Fruit fly (Drosophila melanogaster) whole organism, embryonic: ENCODE measurements around the gene CCAP-R.

ENCODE experiments used
- Ada2b ChIP-seq: fragments of 200-800 bp; sonication (Bioruptor generic); IDR thresholded peaks from 2 replicates; pipeline ENCODE4 v1.3.6; 2022; ENCODE audit warnings: missing biosample characterization, missing genetic modification characterization
- Antp ChIP-seq: fragments of 200-800 bp; sonication (Bioruptor generic); optimal IDR thresholded peaks from 3 replicates; lab custom pipeline; 2016; ENCODE audit warnings: missing biosample characterization, missing genetic modification characterization
- CG10321 ChIP-seq: fragments of 200-800 bp; sonication (Bioruptor generic); IDR thresholded peaks from 2 replicates; pipeline ENCODE4 v1.3.6; 2022; ENCODE audit warnings: missing biosample characterization, missing genetic modification characterization
- CG11723 ChIP-seq: fragments of 200-800 bp; sonication (Bioruptor generic); optimal IDR thresholded peaks from 2 replicates; lab custom pipeline; 2017; ENCODE audit warnings: missing biosample characterization, mild to moderate bottlenecking, missing genetic modification characterization
- CG14710 ChIP-seq: fragments of 200-800 bp; sonication (Bioruptor generic); optimal IDR thresholded peaks from 3 replicates; lab custom pipeline; 2019; ENCODE audit warnings: missing biosample characterization, mild to moderate bottlenecking, missing genetic modification characterization, moderate library complexity
- CG2129 ChIP-seq: fragments of 200-800 bp; sonication (Bioruptor generic); IDR thresholded peaks from 2 replicates; pipeline ENCODE4 v1.3.6; 2022; ENCODE audit warnings: missing biosample characterization, missing genetic modification characterization; ENCODE audit not compliant: partially characterized antibody
- CG4854 ChIP-seq: fragments of 200-800 bp; sonication (Bioruptor generic); optimal IDR thresholded peaks from 2 replicates; lab custom pipeline; 2016; ENCODE audit warnings: missing biosample characterization, missing genetic modification characterization, inconsistent platforms
- CG5180 ChIP-seq: fragments of 200-800 bp; sonication (Bioruptor generic); optimal IDR thresholded peaks from 3 replicates; lab custom pipeline; 2017; ENCODE audit warnings: missing biosample characterization, missing genetic modification characterization, mild to moderate bottlenecking, moderate library complexity, missing genetic modification reagents
- CG6175 ChIP-seq: fragments of 200-800 bp; sonication (Bioruptor generic); IDR thresholded peaks from 3 replicates; pipeline ENCODE4 v1.3.6; 2022; ENCODE audit warnings: missing biosample characterization, missing genetic modification characterization
- CG6272 ChIP-seq: fragments of 200-800 bp; sonication (Bioruptor generic); IDR thresholded peaks from 2 replicates; pipeline ENCODE4 v1.3.6; 2022; ENCODE audit warnings: missing biosample characterization, missing genetic modification characterization
- CG6791 ChIP-seq: fragments of 200-800 bp; sonication (Bioruptor generic); IDR thresholded peaks from 3 replicates; pipeline ENCODE4 v1.3.6; 2022; ENCODE audit warnings: missing biosample characterization, missing genetic modification characterization; ENCODE audit not compliant: partially characterized antibody
- CG7271 ChIP-seq: fragments of 200-800 bp; sonication (Bioruptor generic); optimal IDR thresholded peaks from 2 replicates; lab custom pipeline; 2018; ENCODE audit warnings: missing biosample characterization, mild to moderate bottlenecking, missing genetic modification characterization, moderate library complexity
- CG8290 ChIP-seq, 3 experiments: fragments of 200-800 bp; sonication (Bioruptor generic); optimal IDR thresholded peaks; 2 replicates each; lab custom pipeline; 2016 to 2019; ENCODE audit warnings: missing biosample characterization in 3 of 3, missing genetic modification characterization in 3 of 3, mild to moderate bottlenecking in 2 of 3, moderate library complexity in 1 of 3
- CG8388 ChIP-seq: fragments of 200-800 bp; sonication (Bioruptor generic); optimal IDR thresholded peaks from 2 replicates; lab custom pipeline; 2019; ENCODE audit warnings: missing biosample characterization, mild to moderate bottlenecking, missing genetic modification characterization, moderate library complexity
- CG9797 ChIP-seq: fragments of 200-800 bp; sonication (Bioruptor generic); optimal IDR thresholded peaks from 3 replicates; lab custom pipeline; 2018; ENCODE audit warnings: missing biosample characterization, mild to moderate bottlenecking, missing genetic modification characterization
- CTCF ChIP-seq: fragments of 200-800 bp; sonication (Bioruptor generic); optimal IDR thresholded peaks from 2 replicates; lab custom pipeline; 2017; ENCODE audit warnings: missing biosample characterization, mild to moderate bottlenecking, missing genetic modification characterization, moderate library complexity
- E2f2 ChIP-seq: fragments of 200-800 bp; sonication (Bioruptor generic); IDR thresholded peaks from 2 replicates; pipeline ENCODE4 v1.3.6; 2022; ENCODE audit warnings: missing biosample characterization, missing genetic modification characterization
- Gsc ChIP-seq: fragments of 200-800 bp; sonication (Bioruptor generic); IDR thresholded peaks from 2 replicates; pipeline ENCODE4 v1.3.6; 2022; ENCODE audit warnings: missing biosample characterization, missing genetic modification characterization
- HLH4C ChIP-seq: fragments of 200-800 bp; sonication (Bioruptor generic); IDR thresholded peaks from 3 replicates; pipeline ENCODE4 v1.3.6; 2022; ENCODE audit warnings: missing biosample characterization, missing genetic modification characterization; ENCODE audit not compliant: partially characterized antibody
- HLHmδ ChIP-seq: fragments of 200-800 bp; sonication (Bioruptor generic); optimal IDR thresholded peaks from 2 replicates; lab custom pipeline; 2018; ENCODE audit warnings: missing biosample characterization, mild to moderate bottlenecking, missing genetic modification characterization, moderate library complexity
- Hr39 ChIP-seq: fragments of >200 bp; optimal IDR thresholded peaks from 2 replicates; lab custom pipeline; 2017
- Hr51 ChIP-seq, 2 experiments: fragments of 200-800 bp; sonication (Bioruptor generic); optimal IDR thresholded peaks; 2 replicates in 1 of 2; 3 replicates in 1 of 2; lab custom pipeline; 2016 to 2018; ENCODE audit warnings: missing biosample characterization in 2 of 2, missing genetic modification characterization in 2 of 2, mild to moderate bottlenecking in 1 of 2, moderate library complexity in 1 of 2
- MESR4 ChIP-seq: fragments of 200-800 bp; sonication (Bioruptor generic); optimal IDR thresholded peaks from 2 replicates; lab custom pipeline; 2018; ENCODE audit warnings: missing biosample characterization, mild to moderate bottlenecking, missing genetic modification characterization, moderate library complexity
- Neu2 ChIP-seq: fragments of 200-800 bp; sonication (Bioruptor generic); optimal IDR thresholded peaks from 3 replicates; lab custom pipeline; 2016; ENCODE audit warnings: missing biosample characterization, missing genetic modification characterization, borderline replicate concordance
- Opbp ChIP-seq: fragments of 200-800 bp; sonication (Bioruptor generic); IDR thresholded peaks from 3 replicates; pipeline ENCODE4 v1.3.6; 2022; ENCODE audit warnings: missing biosample characterization, missing genetic modification characterization; ENCODE audit not compliant: partially characterized antibody
- Six4 ChIP-seq: fragments of 200-800 bp; sonication (Bioruptor generic); optimal IDR thresholded peaks from 2 replicates; lab custom pipeline; 2016; ENCODE audit warnings: missing biosample characterization, missing genetic modification characterization
- Trl ChIP-seq, 3 experiments: fragments of >200 bp in 2 of 3; fragments of 200-800 bp in 1 of 3; sonication (Bioruptor generic) in 1 of 3; optimal IDR thresholded peaks; 2 replicates in 1 of 3; 3 replicates in 2 of 3; lab custom pipeline; 2016 to 2017; ENCODE audit warnings: missing biosample characterization in 1 of 3, missing genetic modification characterization in 1 of 3
- Usf ChIP-seq: fragments of 200-800 bp; sonication (Bioruptor generic); optimal IDR thresholded peaks from 2 replicates; lab custom pipeline; 2017; ENCODE audit warnings: missing genotype, missing biosample characterization, missing genetic modification characterization
- ato ChIP-seq: fragments of 200-800 bp; sonication (Bioruptor generic); IDR thresholded peaks from 2 replicates; pipeline ENCODE4 v1.3.6; 2022; ENCODE audit warnings: missing biosample characterization, missing genetic modification characterization; ENCODE audit not compliant: partially characterized antibody
- bbx ChIP-seq: fragments of 200-800 bp; sonication (Bioruptor generic); IDR thresholded peaks from 2 replicates; pipeline ENCODE4 v1.3.6; 2022; ENCODE audit warnings: missing biosample characterization, missing genetic modification characterization; ENCODE audit not compliant: partially characterized antibody
- chif ChIP-seq, 2 experiments: fragments of 200-800 bp; sonication (Bioruptor generic); optimal IDR thresholded peaks; 3 replicates each; lab custom pipeline; 2016; ENCODE audit warnings: missing biosample characterization in 2 of 2, missing genetic modification characterization in 2 of 2
- fd64A ChIP-seq: fragments of 200-800 bp; sonication (Bioruptor generic); optimal IDR thresholded peaks from 3 replicates; lab custom pipeline; 2018; ENCODE audit warnings: missing biosample characterization, mild to moderate bottlenecking, missing genetic modification characterization
- gro ChIP-seq: fragments of 200-800 bp; sonication (Bioruptor generic); optimal IDR thresholded peaks from 2 replicates; lab custom pipeline; 2016; ENCODE audit warnings: missing biosample characterization, missing genetic modification characterization
- hbn ChIP-seq: fragments of 200-800 bp; sonication (Bioruptor generic); IDR thresholded peaks from 2 replicates; pipeline ENCODE4 v1.3.6; 2022; ENCODE audit warnings: missing biosample characterization, missing genetic modification characterization; ENCODE audit not compliant: partially characterized antibody
- hkb ChIP-seq, 2 experiments: fragments of 200-800 bp in 1 of 2; fragments of >200 bp in 1 of 2; sonication (Bioruptor generic) in 1 of 2; IDR thresholded peaks in 1 of 2; optimal IDR thresholded peaks in 1 of 2; 2 replicates each; pipeline versions ENCODE4 v1.3.6 to Lab custom; 2017 to 2022; ENCODE audit warnings: missing biosample characterization in 1 of 2, missing genetic modification characterization in 1 of 2
- klu ChIP-seq: fragments of 200-800 bp; sonication (Bioruptor generic); IDR thresholded peaks from 2 replicates; pipeline ENCODE4 v1.3.6; 2022; ENCODE audit warnings: missing biosample characterization, missing genetic modification characterization
- lov ChIP-seq, 2 experiments: fragments of 200-800 bp in 1 of 2; fragments of >200 bp in 1 of 2; sonication (Bioruptor generic) in 1 of 2; IDR thresholded peaks in 1 of 2; optimal IDR thresholded peaks in 1 of 2; 2 replicates in 1 of 2; 3 replicates in 1 of 2; pipeline versions ENCODE4 v1.3.6 to Lab custom; 2017 to 2022; ENCODE audit warnings: missing biosample characterization in 1 of 2, missing genetic modification characterization in 1 of 2
- maf-S ChIP-seq: fragments of 200-800 bp; sonication (Bioruptor generic); optimal IDR thresholded peaks from 2 replicates; lab custom pipeline; 2016; ENCODE audit warnings: missing biosample characterization, missing genetic modification characterization
- otp ChIP-seq: fragments of 200-800 bp; sonication (Bioruptor generic); IDR thresholded peaks from 3 replicates; pipeline ENCODE4, ENCODE4 v1.3.6; 2022; ENCODE audit warnings: missing biosample characterization, missing genetic modification characterization
- pfk ChIP-seq: fragments of 200-800 bp; sonication (Bioruptor generic); optimal IDR thresholded peaks from 2 replicates; lab custom pipeline; 2018; ENCODE audit warnings: missing biosample characterization, mild to moderate bottlenecking, missing genetic modification characterization, moderate library complexity
- pros ChIP-seq: fragments of 200-800 bp; sonication (Bioruptor generic); optimal IDR thresholded peaks from 3 replicates; lab custom pipeline; 2019; ENCODE audit warnings: missing biosample characterization, mild to moderate bottlenecking, missing genetic modification characterization, moderate library complexity
- ranshi ChIP-seq: fragments of 200-800 bp; sonication (Bioruptor generic); IDR thresholded peaks from 2 replicates; pipeline ENCODE4 v1.3.6; 2022; ENCODE audit warnings: missing biosample characterization, missing genetic modification characterization
- tgo ChIP-seq: fragments of 200-800 bp; sonication (Bioruptor generic); IDR thresholded peaks from 3 replicates; pipeline ENCODE4 v1.3.6; 2022; ENCODE audit warnings: missing biosample characterization, missing genetic modification characterization
- trem ChIP-seq: fragments of 200-800 bp; optimal IDR thresholded peaks from 3 replicates; lab custom pipeline; 2019; ENCODE audit warnings: missing biosample characterization, mild to moderate bottlenecking, missing genetic modification characterization, moderate library complexity
- vfl ChIP-seq: fragments of 200-800 bp; sonication (Bioruptor generic); optimal IDR thresholded peaks from 2 replicates; lab custom pipeline; 2016; ENCODE audit warnings: missing biosample characterization, missing genetic modification characterization
- wek ChIP-seq: fragments of 200-800 bp; sonication (Bioruptor generic); optimal IDR thresholded peaks from 3 replicates; lab custom pipeline; 2018; ENCODE audit warnings: missing biosample characterization, mild to moderate bottlenecking, missing genetic modification characterization, moderate library complexity
- zf30C ChIP-seq: fragments of 200-800 bp; sonication (Bioruptor generic); optimal IDR thresholded peaks from 3 replicates; lab custom pipeline; 2018; ENCODE audit warnings: missing biosample characterization, mild to moderate bottlenecking, missing genetic modification characterization

Gene CCAP-R

dm6 chr3R:25888307-25889075 lies 67.6 kb downstream of the CCAP-R start, which contains the start of gene Lnk (continued):
- TF ChIP-seq gro (GFP tag; lab: Kevin White, UChicago), result no peak
- no peak for TF ChIP-seq CG8290 (GFP tag; optimal IDR thresholded peaks at IDR 0.05; lab: Kevin White, UChicago)
- TF ChIP-seq CG8290 (tag; optimal IDR thresholded peaks at IDR 0.05; lab: Kevin White, UChicago), result peak in 1 of 2 experiments; percentile 60
- no peak for TF ChIP-seq Gsc (GFP tag; lab: Robert Waterston, UW)
- peak; percentile 4 for TF ChIP-seq wek (GFP tag; lab: Kevin White, UChicago)
- TF ChIP-seq hkb (optimal IDR thresholded peaks at IDR 0.05; lab: Kevin White, UChicago), result peak; percentile 52
- TF ChIP-seq hkb (GFP tag; IDR thresholded peaks at IDR 0.05; lab: Robert Waterston, UW), result no peak
- no peak for TF ChIP-seq Six4 (GFP tag; lab: Kevin White, UChicago)
- TF ChIP-seq maf-S (GFP tag; lab: Kevin White, UChicago), result peak; percentile 15
- TF ChIP-seq pros, result peak; percentile 46
- TF ChIP-seq HLH4C (GFP tag; lab: Robert Waterston, UW), result peak; percentile 75
- TF ChIP-seq pfk (GFP tag; lab: Kevin White, UChicago), result no peak
- no peak for TF ChIP-seq Antp (GFP tag; lab: Kevin White, UChicago)
- TF ChIP-seq CG6791 (GFP tag; lab: Robert Waterston, UW), result peak; percentile 92
- TF ChIP-seq Hr51 (GFP tag; optimal IDR thresholded peaks at IDR 0.05; lab: Kevin White, UChicago), result no peak
- no peak for TF ChIP-seq Trl (optimal IDR thresholded peaks at IDR 0.05; lab: Kevin White, UChicago)
- no peak for TF ChIP-seq Trl (GFP tag; optimal IDR thresholded peaks at IDR 0.05; lab: Kevin White, UChicago)
- peak; percentile 95 for TF ChIP-seq MESR4 (GFP tag; lab: Kevin White, UChicago)
- TF ChIP-seq vfl, result no peak
- peak; percentile 34; the same call in 1 of the 2 replicates for TF ChIP-seq klu (GFP tag; lab: Robert Waterston, UW)
- peak; percentile 79 for TF ChIP-seq CG9797 (GFP tag; lab: Kevin White, UChicago)
- TF ChIP-seq Neu2 (GFP tag; lab: Kevin White, UChicago), result no peak
- TF ChIP-seq CG4854, result no peak
- no peak for TF ChIP-seq zf30C (GFP tag; lab: Kevin White, UChicago)
- TF ChIP-seq ato (GFP tag; lab: Robert Waterston, UW), result peak; percentile 88
- TF ChIP-seq lov (optimal IDR thresholded peaks at IDR 0.05; lab: Kevin White, UChicago), result no peak
- TF ChIP-seq lov (GFP tag; IDR thresholded peaks at IDR 0.05; lab: Robert Waterston, UW), result no peak
- TF ChIP-seq CG11723, result no peak
- TF ChIP-seq CG5180 (GFP tag; lab: Kevin White, UChicago), result no peak
- no peak for TF ChIP-seq CG6272 (GFP tag; lab: Robert Waterston, UW)
- TF ChIP-seq Usf (GFP tag; lab: Kevin White, UChicago), result no peak
- TF ChIP-seq CG14710 (tag; lab: Kevin White, UChicago), result peak; percentile 54
- peak; percentile 98 for TF ChIP-seq E2f2 (GFP tag; lab: Robert Waterston, UW)
- TF ChIP-seq CG6175, result no peak
- peak; percentile 92 for TF ChIP-seq hbn (GFP tag; lab: Robert Waterston, UW)
- TF ChIP-seq bbx (GFP tag; lab: Robert Waterston, UW), result peak; percentile 95
- TF ChIP-seq otp (GFP tag; lab: Robert Waterston, UW), result no peak
- TF ChIP-seq CG7271 (tag; lab: Kevin White, UChicago), result peak; percentile 9
- TF ChIP-seq CG2129 (GFP tag; lab: Robert Waterston, UW), result peak; percentile 76
- TF ChIP-seq Hr39, result no peak
- TF ChIP-seq CG8388 (GFP tag; lab: Kevin White, UChicago), result no peak
- TF ChIP-seq ranshi (GFP tag; lab: Robert Waterston, UW), result no peak
- no peak for TF ChIP-seq tgo (GFP tag; lab: Robert Waterston, UW)
- TF ChIP-seq chif (GFP tag; optimal IDR thresholded peaks at IDR 0.05; lab: Kevin White, UChicago), result no peak
- no peak for TF ChIP-seq HLHmδ (GFP tag; lab: Kevin White, UChicago)
- peak; percentile 95 for TF ChIP-seq Opbp (GFP tag; lab: Robert Waterston, UW)
- TF ChIP-seq Ada2b (GFP tag; lab: Robert Waterston, UW), result no peak
- TF ChIP-seq CG10321 (GFP tag; lab: Robert Waterston, UW), result no peak
- TF ChIP-seq fd64A (GFP tag; lab: Kevin White, UChicago), result no peak
- TF ChIP-seq trem (tag; lab: Kevin White, UChicago), result peak; percentile 75
- peak; percentile 88 for TF ChIP-seq CTCF (GFP tag; lab: Kevin White, UChicago)
